Fruit fly (Drosophila melanogaster): ENCODE results near the gene Trmt61.

The Trmt61 gene

dm6 chr3R:26059195-26059594, at the start of gene Trmt61, which contains the start of gene RpL34a:
Gene Trmt61 (plus strand): TSS chr3R:26059496.
Gene RpL34a (minus strand): TSS chr3R:26059267.
- peak; percentile 87 for TF ChIP-seq CG1620 (GFP tag; optimal IDR thresholded peaks at IDR 0.05)
- peak; percentile 81 for TF ChIP-seq CG12768 (GFP tag; optimal IDR thresholded peaks at IDR 0.05)
- peak; percentile 57 for TF ChIP-seq cic (GFP tag; optimal IDR thresholded peaks at IDR 0.05)
- TF ChIP-seq CG5204 (GFP tag; optimal IDR thresholded peaks at IDR 0.05) = no peak
- TF ChIP-seq CG7101 (tag; optimal IDR thresholded peaks at IDR 0.05) = peak; percentile 88
- TF ChIP-seq tj (GFP tag; optimal IDR thresholded peaks at IDR 0.05) = peak; percentile 80
- peak; percentile 87 for TF ChIP-seq Crg-1 (GFP tag; optimal IDR thresholded peaks at IDR 0.05)
- TF ChIP-seq kay (GFP tag; ENCODE audit: borderline replicate concordance) = no peak
- peak; percentile 91 for TF ChIP-seq CG7045 (GFP tag; optimal IDR thresholded peaks at IDR 0.05)
- TF ChIP-seq toe (GFP tag; optimal IDR thresholded peaks at IDR 0.05) = peak; percentile 93
- peak; percentile 72 for TF ChIP-seq ovo (GFP tag; optimal IDR thresholded peaks at IDR 0.05)
- peak; percentile 73 for TF ChIP-seq pad (GFP tag; optimal IDR thresholded peaks at IDR 0.05)
- TF ChIP-seq Mnt (GFP tag; optimal IDR thresholded peaks at IDR 0.05) = peak; percentile 89
- TF ChIP-seq Hr96 (GFP tag; optimal IDR thresholded peaks at IDR 0.05) = peak; percentile 88
- TF ChIP-seq CG33017 (tag; optimal IDR thresholded peaks at IDR 0.05) = peak; percentile 87
- TF ChIP-seq CG14711 (tag; optimal IDR thresholded peaks at IDR 0.05) = peak; percentile 76
- TF ChIP-seq bab1 (GFP tag; optimal IDR thresholded peaks at IDR 0.05) = peak; percentile 95
- TF ChIP-seq cnc (optimal IDR thresholded peaks at IDR 0.05) = no peak
- peak; percentile 95 for TF ChIP-seq CG11617 (GFP tag; optimal IDR thresholded peaks at IDR 0.05)
- peak; percentile 50 for TF ChIP-seq Clk (GFP tag; optimal IDR thresholded peaks at IDR 0.05)

- TF ChIP-seq cic (GFP tag; optimal IDR thresholded peaks at IDR 0.05) = peak; percentile 26
- no peak for TF ChIP-seq Hr96 (GFP tag; optimal IDR thresholded peaks at IDR 0.05)
- TF ChIP-seq CG7045 (GFP tag; optimal IDR thresholded peaks at IDR 0.05) = peak; percentile 39
- peak; percentile 21 for TF ChIP-seq kay (GFP tag; ENCODE audit: borderline replicate concordance)
These were observed 49.4 kb upstream of the Trmt61 start for dm6 chr3R:26009766-26010414.

dm6 chr3R:26010628-26011027, 48.7 kb upstream of the Trmt61 start:
- TF ChIP-seq ovo (GFP tag; optimal IDR thresholded peaks at IDR 0.05) = no peak
- TF ChIP-seq Clk (GFP tag; optimal IDR thresholded peaks at IDR 0.05) = no peak
- no peak for TF ChIP-seq tj (GFP tag; optimal IDR thresholded peaks at IDR 0.05)
- no peak for TF ChIP-seq Mnt (GFP tag; optimal IDR thresholded peaks at IDR 0.05)

dm6 chr3R:26011542-26011941, 47.8 kb upstream of the Trmt61 start:
- TF ChIP-seq Clk (GFP tag; optimal IDR thresholded peaks at IDR 0.05) (no peak), cnc (optimal IDR thresholded peaks at IDR 0.05) (no peak), tj (GFP tag; optimal IDR thresholded peaks at IDR 0.05) (no peak), bab1 (GFP tag; optimal IDR thresholded peaks at IDR 0.05) (no peak), CG1620 (GFP tag; optimal IDR thresholded peaks at IDR 0.05) (no peak), pad (GFP tag; optimal IDR thresholded peaks at IDR 0.05) (no peak), Crg-1 (GFP tag; optimal IDR thresholded peaks at IDR 0.05) (no peak), ovo (GFP tag; optimal IDR thresholded peaks at IDR 0.05) (no peak), CG5204 (GFP tag; optimal IDR thresholded peaks at IDR 0.05) (no peak), CG7101 (tag; optimal IDR thresholded peaks at IDR 0.05) (no peak), kay (GFP tag; ENCODE audit: borderline replicate concordance) (no peak), CG12768 (GFP tag; optimal IDR thresholded peaks at IDR 0.05) (no peak), Mnt (GFP tag; optimal IDR thresholded peaks at IDR 0.05) (no peak), toe (GFP tag; optimal IDR thresholded peaks at IDR 0.05) (no peak), CG33017 (tag; optimal IDR thresholded peaks at IDR 0.05) (no peak), CG11617 (GFP tag; optimal IDR thresholded peaks at IDR 0.05) (no peak), Hr96 (GFP tag; optimal IDR thresholded peaks at IDR 0.05) (no peak), cic (GFP tag; optimal IDR thresholded peaks at IDR 0.05) (no peak), CG7045 (GFP tag; optimal IDR thresholded peaks at IDR 0.05) (no peak)

dm6 chr3R:26012288-26012687, 47.0 kb upstream of the Trmt61 start:
- TF ChIP-seq ovo (GFP tag; optimal IDR thresholded peaks at IDR 0.05) = no peak
- no peak for TF ChIP-seq toe (GFP tag; optimal IDR thresholded peaks at IDR 0.05)
- no peak for TF ChIP-seq bab1 (GFP tag; optimal IDR thresholded peaks at IDR 0.05)
- TF ChIP-seq Clk (GFP tag; optimal IDR thresholded peaks at IDR 0.05) = no peak
- TF ChIP-seq Mnt (GFP tag; optimal IDR thresholded peaks at IDR 0.05) = no peak
- no peak for TF ChIP-seq CG12768 (GFP tag; optimal IDR thresholded peaks at IDR 0.05)
- TF ChIP-seq pad (GFP tag; optimal IDR thresholded peaks at IDR 0.05) = no peak
- TF ChIP-seq CG11617 (GFP tag; optimal IDR thresholded peaks at IDR 0.05) = no peak
- no peak for TF ChIP-seq cnc (optimal IDR thresholded peaks at IDR 0.05)
- no peak for TF ChIP-seq CG14711 (tag; optimal IDR thresholded peaks at IDR 0.05)
- TF ChIP-seq cic (GFP tag; optimal IDR thresholded peaks at IDR 0.05) = no peak

- TF ChIP-seq CG7045 (GFP tag; optimal IDR thresholded peaks at IDR 0.05) (no peak), CG1620 (GFP tag; optimal IDR thresholded peaks at IDR 0.05) (no peak), CG33017 (tag; optimal IDR thresholded peaks at IDR 0.05) (no peak), ovo (GFP tag; optimal IDR thresholded peaks at IDR 0.05) (no peak), tj (GFP tag; optimal IDR thresholded peaks at IDR 0.05) (peak; percentile 42), cic (GFP tag; optimal IDR thresholded peaks at IDR 0.05) (no peak), pad (GFP tag; optimal IDR thresholded peaks at IDR 0.05) (no peak), Mnt (GFP tag; optimal IDR thresholded peaks at IDR 0.05) (no peak)
These were observed 46.3 kb upstream of the Trmt61 start for dm6 chr3R:26012801-26013663.

Data from whole organism, adult.